Fruit fly (Drosophila melanogaster): ENCODE measurements around the gene Smyd5.
A peak's percentile ranks its signal among the peaks of the same experiment; 100 is the strongest.

Smyd5 gene

DNA sequence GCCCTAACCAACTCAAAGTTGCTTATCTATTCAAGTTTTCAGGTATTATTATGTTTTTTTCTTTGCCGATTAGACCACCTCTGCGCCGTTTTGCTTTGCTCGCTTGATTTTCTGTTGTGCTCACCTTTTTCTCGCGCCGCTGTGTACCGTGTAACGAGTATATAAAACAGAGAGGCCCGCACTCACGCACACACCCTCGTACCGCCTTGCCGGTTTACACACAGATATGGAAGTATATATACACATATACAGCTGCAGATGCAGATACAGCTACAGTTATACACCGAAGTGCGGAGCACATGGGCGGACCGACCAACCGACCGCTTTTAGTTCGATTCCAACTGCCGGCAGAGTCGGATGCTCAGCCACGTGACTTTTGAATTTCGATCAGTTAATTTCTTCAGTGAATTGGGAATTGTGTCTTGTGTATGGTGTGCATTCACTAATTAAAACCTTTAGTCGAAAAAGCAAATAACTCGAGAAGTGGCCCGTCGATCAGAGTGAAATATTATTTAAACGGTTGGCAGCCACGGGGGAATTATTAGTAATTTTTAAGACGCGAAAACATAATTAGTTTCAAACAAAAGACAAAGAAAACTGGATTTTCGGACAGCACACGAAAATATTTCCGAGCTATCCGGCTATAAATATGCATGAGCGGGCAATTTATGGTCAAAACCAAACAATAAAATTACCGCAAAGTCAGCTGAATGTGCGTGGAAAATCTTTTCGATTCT lies 29.9 kb downstream of the Smyd5 start (continued):
- TF ChIP-seq fd3F (GFP tag; optimal IDR thresholded peaks at IDR 0.05) (no peak), dmrt11E (tag; optimal IDR thresholded peaks at IDR 0.05) (no peak), seq (GFP tag; IDR thresholded peaks at IDR 0.05) (peak; percentile 24; the same call in 1 of the 2 replicates), oc (tag; optimal IDR thresholded peaks at IDR 0.05) (peak; percentile 54), NFAT (GFP tag; IDR thresholded peaks at IDR 0.05) (peak; percentile 46; the same call in 1 of the 2 replicates), ash1 (GFP tag; optimal IDR thresholded peaks at IDR 0.05) (peak; percentile 47), Opbp (GFP tag; IDR thresholded peaks at IDR 0.05; ENCODE audit: partially characterized antibody) (peak; percentile 62), CHES-1-like (GFP tag; optimal IDR thresholded peaks at IDR 0.05) (peak; percentile 29), zfh2 (GFP tag; optimal IDR thresholded peaks at IDR 0.05) (peak; percentile 12), Optix (GFP tag; IDR thresholded peaks at IDR 0.05) (peak; percentile 46; the same call in 1 of the 3 replicates), pan (optimal IDR thresholded peaks at IDR 0.05) (no peak), pan (GFP tag; optimal IDR thresholded peaks at IDR 0.05 in 1 of 2, IDR thresholded peaks at IDR 0.05 in 1 of 2) (peak in 1 of 2 experiments; percentile 44), pnt (GFP tag; optimal IDR thresholded peaks at IDR 0.05) (no peak), dan (GFP tag; IDR thresholded peaks at IDR 0.05) (no peak), CrebB (tag; optimal IDR thresholded peaks at IDR 0.05) (peak; percentile 65), crol (GFP tag; IDR thresholded peaks at IDR 0.05) (no peak), lilli (GFP tag; optimal IDR thresholded peaks at IDR 0.05) (no peak), gce (GFP tag; IDR thresholded peaks at IDR 0.05) (0 out of 3 replicates have a peak, but pooled peaks have one; percentile 31), tll (GFP tag; optimal IDR thresholded peaks at IDR 0.05) (peak in 1 of 2 experiments; percentile 45), vnd (GFP tag; IDR thresholded peaks at IDR 0.05; ENCODE audit: partially characterized antibody) (no peak), Hand (GFP tag; optimal IDR thresholded peaks at IDR 0.05) (peak; percentile 15), tna (GFP tag; IDR thresholded peaks at IDR 0.05; ENCODE audit: partially characterized antibody) (peak; percentile 56; the same call in 1 of the 2 replicates), Pdp1 (GFP tag; optimal IDR thresholded peaks at IDR 0.05) (peak in 1 of 2 experiments; percentile 52), grn (GFP tag; optimal IDR thresholded peaks at IDR 0.05) (peak; percentile 22), CG32767 (GFP tag; IDR thresholded peaks at IDR 0.05) (peak; percentile 78; the same call in 1 of the 2 replicates), sob (GFP tag; IDR thresholded peaks at IDR 0.05) (peak; percentile 68; the same call in 1 of the 2 replicates), gcm2 (GFP tag; optimal IDR thresholded peaks at IDR 0.05) (peak; percentile 10), CG10543 (GFP tag; optimal IDR thresholded peaks at IDR 0.05) (peak; percentile 95), HLHmδ (GFP tag; optimal IDR thresholded peaks at IDR 0.05) (peak; percentile 60), CG7839 (tag; optimal IDR thresholded peaks at IDR 0.05) (peak; percentile 12), Hr78 (GFP tag; optimal IDR thresholded peaks at IDR 0.05) (peak in 1 of 2 experiments; percentile 31), chm (GFP tag; IDR thresholded peaks at IDR 0.05) (peak; percentile 89), so (GFP tag; IDR thresholded peaks at IDR 0.05) (peak; percentile 67; the same call in 2 of the 3 replicates), Med (GFP tag) (peak; percentile 93), Lhr (GFP tag; optimal IDR thresholded peaks at IDR 0.05) (no peak), CG15696 (tag; optimal IDR thresholded peaks at IDR 0.05) (no peak), CG42726 (GFP tag; IDR thresholded peaks at IDR 0.05; ENCODE audit: partially characterized antibody) (peak; percentile 65; the same call in 1 of the 2 replicates), Side (GFP tag; optimal IDR thresholded peaks at IDR 0.05) (peak; percentile 61), Kr (GFP tag; optimal IDR thresholded peaks at IDR 0.05) (no peak), CG15073 (GFP tag; optimal IDR thresholded peaks at IDR 0.05) (no peak), Ptx1 (GFP tag; IDR thresholded peaks at IDR 0.05) (no peak), BtbVII (GFP tag; optimal IDR thresholded peaks at IDR 0.05) (peak; percentile 48), CG9727 (GFP tag; optimal IDR thresholded peaks at IDR 0.05) (no peak), Deaf1 (tag; optimal IDR thresholded peaks at IDR 0.05) (peak; percentile 95), run (tag; optimal IDR thresholded peaks at IDR 0.05) (peak; percentile 18), wek (GFP tag; optimal IDR thresholded peaks at IDR 0.05) (peak; percentile 36), CG6765 (GFP tag; optimal IDR thresholded peaks at IDR 0.05) (peak; percentile 62), bab2 (GFP tag; optimal IDR thresholded peaks at IDR 0.05) (no peak)
